Worm (Caenorhabditis elegans) whole organism, early embryonic: ENCODE results near the gene glb-21.

Experiments
- B0310.2 ChIP-seq: sonication (generic microtip); optimal IDR thresholded peaks from 2 replicates; lab custom pipeline; 2016; ENCODE audit warnings: mild to moderate bottlenecking, missing genetic modification characterization, missing compliant biosample characterization
- ama-1 ChIP-seq: fragments of 150-350 bp; optimal IDR thresholded peaks from 2 replicates; lab custom pipeline; 2014
- ceh-13 ChIP-seq: fragments of 200-800 bp; sonication (Bioruptor generic); optimal IDR thresholded peaks from 2 replicates; lab custom pipeline; 2018; ENCODE audit warnings: mild to moderate bottlenecking, missing genetic modification characterization, missing compliant biosample characterization
- ceh-36 ChIP-seq: sonication (generic microtip); optimal IDR thresholded peaks from 2 replicates; lab custom pipeline; 2016; ENCODE audit warnings: missing genetic modification characterization, inconsistent platforms, missing compliant biosample characterization
- ets-7 ChIP-seq: sonication (generic microtip); optimal IDR thresholded peaks from 2 replicates; lab custom pipeline; 2016; ENCODE audit warnings: missing genotype, missing genetic modification characterization, missing compliant biosample characterization
- flt-1 ChIP-seq: fragments of 200-800 bp; sonication (Bioruptor generic); IDR thresholded peaks from 2 replicates; pipeline ENCODE4 v1.3.6; 2022; ENCODE audit warnings: missing genetic modification characterization, missing compliant biosample characterization
- hmbx-1 ChIP-seq: sonication (generic microtip); optimal IDR thresholded peaks from 2 replicates; lab custom pipeline; 2016; ENCODE audit warnings: mild to moderate bottlenecking, missing genetic modification characterization, missing compliant biosample characterization
- hmg-4 ChIP-seq: fragments of 200-800 bp; sonication (Bioruptor generic); optimal IDR thresholded peaks from 2 replicates; lab custom pipeline; 2018; ENCODE audit warnings: mild to moderate bottlenecking, missing genetic modification characterization, missing compliant biosample characterization
- pes-1 ChIP-seq: fragments of 200-800 bp; sonication (Bioruptor generic); IDR thresholded peaks from 2 replicates; pipeline ENCODE4 v1.3.6; 2022; ENCODE audit warnings: missing genetic modification reagents, missing genetic modification characterization, missing compliant biosample characterization
- sea-1 ChIP-seq: fragments of 200-800 bp; sonication (Bioruptor generic); conservative IDR thresholded peaks from 2 replicates; pipeline ENCODE4 v1.3.6; 2022; ENCODE audit warnings: missing genetic modification characterization, missing compliant biosample characterization
- tbx-11 ChIP-seq: fragments of 200-800 bp; sonication (Bioruptor generic); IDR thresholded peaks from 2 replicates; pipeline ENCODE4 v1.3.6; 2022; ENCODE audit warnings: missing genetic modification characterization, missing compliant biosample characterization
- tbx-37 ChIP-seq: fragments of 200-800 bp; sonication (Bioruptor generic); conservative IDR thresholded peaks from 2 replicates; pipeline ENCODE4 v1.3.6; 2022; ENCODE audit warnings: missing genetic modification reagents, missing genetic modification characterization, missing compliant biosample characterization
- tra-4 ChIP-seq: sonication (generic microtip); optimal IDR thresholded peaks from 2 replicates; lab custom pipeline; 2017; ENCODE audit warnings: missing genetic modification characterization, missing compliant biosample characterization

DNA sequence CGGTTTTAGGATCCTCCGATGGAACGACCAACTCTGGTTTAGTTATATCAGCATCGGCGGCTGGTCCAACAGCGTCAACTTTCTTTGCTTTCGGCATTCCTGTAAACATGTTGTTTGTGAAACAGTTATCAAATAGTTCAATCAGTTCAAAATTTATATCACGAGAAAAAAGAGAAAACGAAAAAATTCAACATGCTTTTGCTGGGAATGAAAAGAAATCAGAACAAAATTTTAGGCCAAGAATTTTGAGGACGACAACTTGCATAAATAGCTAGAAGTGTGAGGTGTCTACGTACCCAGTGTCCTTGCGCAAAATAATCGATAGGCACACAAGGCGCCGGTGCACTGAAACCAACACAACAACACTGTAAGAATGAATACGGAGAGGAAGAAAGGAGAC, 31.2 kb downstream of the glb-21 start, which contains the start of gene K08C7.4:
- no peak for TF ChIP-seq ets-7 (tag; lab: Kevin White, UChicago)
- no peak for TF ChIP-seq ama-1 (lab: Kevin White, UChicago)
- no peak for TF ChIP-seq sea-1 (GFP tag; lab: Robert Waterston, UW)
- TF ChIP-seq flt-1: no peak
- TF ChIP-seq ceh-13: no peak
- TF ChIP-seq tbx-37 (GFP tag; lab: Robert Waterston, UW): no peak
- TF ChIP-seq ceh-36: no peak
- no peak for TF ChIP-seq hmg-4 (GFP tag; lab: Kevin White, UChicago)
- no peak for TF ChIP-seq B0310.2 (tag; lab: Kevin White, UChicago)
- TF ChIP-seq tra-4 (tag; lab: Kevin White, UChicago): no peak
- TF ChIP-seq pes-1 (GFP tag; lab: Robert Waterston, UW): no peak
- no peak for TF ChIP-seq tbx-11
- TF ChIP-seq hmbx-1 (tag; lab: Kevin White, UChicago): no peak
